Worm (Caenorhabditis elegans): Measurements from ENCODE around the gene daf-3.

The daf-3 gene

ce11 chrX:806515-806914 is 18.8 kb downstream of the daf-3 start (continued):
- TF ChIP-seq ceh-100 (GFP tag; IDR thresholded peaks at IDR 0.05): peak; percentile 80
- TF ChIP-seq F55B11.4 (tag; optimal IDR thresholded peaks at IDR 0.05; ENCODE audit: borderline replicate concordance, insufficient read depth): no peak
- peak; percentile 96 for TF ChIP-seq gei-17 (GFP tag; optimal IDR thresholded peaks at IDR 0.05)
- peak in 2 of 3 experiments; percentile 68 to 97 for TF ChIP-seq lin-35 (GFP tag; optimal IDR thresholded peaks at IDR 0.05)
- peak; percentile 57 for TF ChIP-seq B0261.1 (tag; optimal IDR thresholded peaks at IDR 0.05)
- peak; percentile 84 for TF ChIP-seq nhr-179 (tag; optimal IDR thresholded peaks at IDR 0.05)
- peak; percentile 44 for TF ChIP-seq sptf-2 (GFP tag; optimal IDR thresholded peaks at IDR 0.05)
- TF ChIP-seq mel-28 (tag; optimal IDR thresholded peaks at IDR 0.05; ENCODE audit: borderline replicate concordance): peak; percentile 70
- peak; percentile 90 for TF ChIP-seq ekl-4 (GFP tag; IDR thresholded peaks at IDR 0.05)
- peak; percentile 88 for TF ChIP-seq F57C9.4 (tag; optimal IDR thresholded peaks at IDR 0.05)
- peak; percentile 98 for TF ChIP-seq F23B12.7 (tag; optimal IDR thresholded peaks at IDR 0.05; ENCODE audit: insufficient read depth)
- TF ChIP-seq cebp-1 (GFP tag; IDR thresholded peaks at IDR 0.05): peak; percentile 86
- peak; percentile 97 for TF ChIP-seq cebp-1 (tag; optimal IDR thresholded peaks at IDR 0.05)
- no peak for TF ChIP-seq nfya-2 (GFP tag; IDR thresholded peaks at IDR 0.05)
- no peak for TF ChIP-seq B0019.2 (GFP tag; conservative IDR thresholded peaks at IDR 0.05)
- peak; percentile 26; the same call in 1 of the 2 replicates for TF ChIP-seq ceh-40 (GFP tag; IDR thresholded peaks at IDR 0.05)
- TF ChIP-seq K11D2.4 (GFP tag; IDR thresholded peaks at IDR 0.05): peak; percentile 98
- peak; percentile 52 for TF ChIP-seq lsy-27 (tag; optimal IDR thresholded peaks at IDR 0.05; ENCODE audit: borderline replicate concordance, insufficient read depth)
- TF ChIP-seq nhr-80 (tag; optimal IDR thresholded peaks at IDR 0.05): peak; percentile 97
- peak; percentile 89 for TF ChIP-seq lir-1 (GFP tag; conservative IDR thresholded peaks at IDR 0.05)
- TF ChIP-seq ceh-91 (GFP tag; IDR thresholded peaks at IDR 0.05): no peak
- peak; percentile 90 for TF ChIP-seq egl-44 (GFP tag; IDR thresholded peaks at IDR 0.05)
- no peak for TF ChIP-seq T26A5.8 (tag; optimal IDR thresholded peaks at IDR 0.05)
- TF ChIP-seq T07F8.4 (tag; optimal IDR thresholded peaks at IDR 0.05): peak; percentile 90
- peak; percentile 98 for TF ChIP-seq atf-7 (tag; optimal IDR thresholded peaks at IDR 0.05)
- TF ChIP-seq B0336.3 (GFP tag; IDR thresholded peaks at IDR 0.05): peak; percentile 99
- peak; percentile 78 for TF ChIP-seq ets-4 (GFP tag; optimal IDR thresholded peaks at IDR 0.05)
- peak; percentile 43 for TF ChIP-seq athp-1 (tag; optimal IDR thresholded peaks at IDR 0.05)
- peak; percentile 51 for TF ChIP-seq ceh-79 (tag; optimal IDR thresholded peaks at IDR 0.05)
- TF ChIP-seq efl-1 (GFP tag; optimal IDR thresholded peaks at IDR 0.05): no peak
- TF ChIP-seq ceh-58 (GFP tag; IDR thresholded peaks at IDR 0.05): 0 out of 2 replicates have a peak, but pooled peaks have one; percentile 72
- TF ChIP-seq mxl-1 (tag; optimal IDR thresholded peaks at IDR 0.05): no peak
- TF ChIP-seq hlh-12 (tag; optimal IDR thresholded peaks at IDR 0.05): no peak
- TF ChIP-seq madf-3 (GFP tag; IDR thresholded peaks at IDR 0.05): no peak
- TF ChIP-seq B0035.1 (tag; optimal IDR thresholded peaks at IDR 0.05): peak; percentile 93
- peak; percentile 95 for TF ChIP-seq somi-1 (GFP tag; optimal IDR thresholded peaks at IDR 0.05)
- peak in 1 of 2 experiments; percentile 67 for TF ChIP-seq rec-8 (tag; optimal IDR thresholded peaks at IDR 0.05)
- peak; percentile 96 for TF ChIP-seq pha-4 (tag; optimal IDR thresholded peaks at IDR 0.05)
- peak; percentile 95 for TF ChIP-seq madf-10 (tag; optimal IDR thresholded peaks at IDR 0.05)
- peak; percentile 96 for TF ChIP-seq hmg-20 (GFP tag; IDR thresholded peaks at IDR 0.05)
- TF ChIP-seq ztf-26 (tag; optimal IDR thresholded peaks at IDR 0.05): peak; percentile 99
- no peak for TF ChIP-seq snpc-1.1 (tag; optimal IDR thresholded peaks at IDR 0.05; ENCODE audit: insufficient read depth)
- no peak for TF ChIP-seq hlh-26 (GFP tag; conservative IDR thresholded peaks at IDR 0.05)
- peak; percentile 4 for TF ChIP-seq rpc-1 (optimal IDR thresholded peaks at IDR 0.05)
- no peak for TF ChIP-seq rpc-1 (tag; optimal IDR thresholded peaks at IDR 0.05)
- no peak for TF ChIP-seq sea-2 (GFP tag; IDR thresholded peaks at IDR 0.05)
- peak; percentile 95 for TF ChIP-seq C06A6.2 (GFP tag; conservative IDR thresholded peaks at IDR 0.05)
- TF ChIP-seq aptf-2 (GFP tag; conservative IDR thresholded peaks at IDR 0.05): 0 out of 2 replicates have a peak, but pooled peaks have one; percentile 23
- TF ChIP-seq lsl-1 (GFP tag; optimal IDR thresholded peaks at IDR 0.05): no peak
